Fruit fly (Drosophila melanogaster) S2 (cell line): ENCODE results near the gene Rilpl.

Experiments used
- CG8478 ChIP-seq: fragments of >200 bp; optimal IDR thresholded peaks from 2 replicates; lab custom pipeline; 2018
- CTCF ChIP-seq, 2 experiments: fragments of >200 bp; optimal IDR thresholded peaks; 2 replicates each; lab custom pipeline; 2018

DNA sequence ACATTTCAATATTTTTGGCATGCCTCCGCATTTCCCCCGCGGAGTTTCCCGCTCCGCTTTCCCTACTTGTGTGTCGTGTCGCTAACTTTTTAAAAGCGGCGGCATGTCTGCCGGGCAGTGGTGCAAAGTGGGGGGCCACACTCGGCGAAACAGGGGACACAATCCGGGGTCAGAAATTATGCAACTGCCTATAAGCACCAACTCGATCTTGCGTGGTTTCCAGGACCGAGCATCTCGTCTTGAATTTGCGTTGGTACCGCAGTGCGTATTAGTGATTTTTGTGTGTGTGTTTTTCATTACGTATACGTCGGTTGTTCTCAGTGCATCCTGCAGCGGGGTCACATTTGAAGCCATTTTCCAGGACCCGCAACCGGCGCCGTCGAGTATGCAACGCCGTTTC lies 14.8 kb downstream of the Rilpl start:
- TF ChIP-seq CG8478 (lab: Kevin White, UChicago) (no peak), CTCF (optimal IDR thresholded peaks at IDR 0.05; lab: Kevin White, UChicago) (no peak)
